In genomic region chr3L:16385880-16386584, dm6 we compare ENCODE assay signal across 1 fruit fly cellular context.
TF ChIP-seq lines count a peak whose summit lies in the region.

Agpat3 (minus strand) TSS chr3L:16385957.
RAF2 (plus strand) TSS chr3L:16386327.

TF ChIP-seq in whole organism, embryonic, 481 proteins besides CTCF, POLR2A, EP300 and RAD21 (continued from another document):
- peak; percentile 10 for TF ChIP-seq slp2 (GFP tag; optimal IDR thresholded peaks at IDR 0.05; lab: Kevin White, UChicago)
- no peak for TF ChIP-seq gce (GFP tag; IDR thresholded peaks at IDR 0.05; lab: Robert Waterston, UW)
- TF ChIP-seq CG10979 (tag; optimal IDR thresholded peaks at IDR 0.05; lab: Kevin White, UChicago) = peak; percentile 8
- TF ChIP-seq CG7271 (tag; optimal IDR thresholded peaks at IDR 0.05; lab: Kevin White, UChicago) = no peak
- TF ChIP-seq CG12219 (GFP tag; optimal IDR thresholded peaks at IDR 0.05; lab: Kevin White, UChicago) = no peak
- peak; percentile 81 for TF ChIP-seq Abd-B (GFP tag; optimal IDR thresholded peaks at IDR 0.05; lab: Kevin White, UChicago)
- peak; percentile 38 for TF ChIP-seq sens (GFP tag; lab: Kevin White, UChicago)
- TF ChIP-seq NFAT (GFP tag; IDR thresholded peaks at IDR 0.05; lab: Robert Waterston, UW) = 0 out of 2 replicates have a peak, but pooled peaks have one; percentile 12
- peak; percentile 72 for TF ChIP-seq CG9797 (GFP tag; optimal IDR thresholded peaks at IDR 0.05; lab: Kevin White, UChicago)
- peak; percentile 52 for TF ChIP-seq E2f1 (GFP tag; IDR thresholded peaks at IDR 0.05; lab: Robert Waterston, UW)
- 0 out of 2 replicates have a peak, but pooled peaks have one; percentile 49 for TF ChIP-seq CG14014 (GFP tag; IDR thresholded peaks at IDR 0.05; lab: Robert Waterston, UW)
- no peak for TF ChIP-seq CG18599 (GFP tag; optimal IDR thresholded peaks at IDR 0.05; lab: Kevin White, UChicago)
- no peak for TF ChIP-seq cwo (GFP tag; optimal IDR thresholded peaks at IDR 0.05; lab: Kevin White, UChicago)
- TF ChIP-seq bigmax (GFP tag; optimal IDR thresholded peaks at IDR 0.05; lab: Kevin White, UChicago) = no peak
- no peak for TF ChIP-seq HLH4C (GFP tag; IDR thresholded peaks at IDR 0.05; lab: Robert Waterston, UW; ENCODE audit: partially characterized antibody)
- peak; percentile 16 for TF ChIP-seq Dad (GFP tag; optimal IDR thresholded peaks at IDR 0.05; lab: Kevin White, UChicago)
- TF ChIP-seq Taf1 (GFP tag; IDR thresholded peaks at IDR 0.05; lab: Robert Waterston, UW) = no peak
- peak; percentile 45 for TF ChIP-seq CG2116 (GFP tag; optimal IDR thresholded peaks at IDR 0.05; lab: Kevin White, UChicago)
- peak; percentile 58 for TF ChIP-seq CG8924 (tag; optimal IDR thresholded peaks at IDR 0.05; lab: Kevin White, UChicago)
- no peak for TF ChIP-seq CG4282 (GFP tag; optimal IDR thresholded peaks at IDR 0.05; lab: Kevin White, UChicago)
- TF ChIP-seq repo (GFP tag; optimal IDR thresholded peaks at IDR 0.05; lab: Kevin White, UChicago) = no peak
- TF ChIP-seq CG17802 (tag; optimal IDR thresholded peaks at IDR 0.05; lab: Kevin White, UChicago) = no peak
- no peak; the same call in 1 of the 2 replicates for TF ChIP-seq CG11247 (GFP tag; IDR thresholded peaks at IDR 0.05; lab: Robert Waterston, UW)
- TF ChIP-seq CoRest (tag; optimal IDR thresholded peaks at IDR 0.05; lab: Kevin White, UChicago) = peak; percentile 75
- peak; percentile 24 for TF ChIP-seq stwl (tag; optimal IDR thresholded peaks at IDR 0.05; lab: Kevin White, UChicago)
- peak; percentile 46 for TF ChIP-seq Dek (tag; optimal IDR thresholded peaks at IDR 0.05; lab: Kevin White, UChicago)
- TF ChIP-seq fru (optimal IDR thresholded peaks at IDR 0.05; lab: Kevin White, UChicago) = no peak
- TF ChIP-seq CG2712 (tag; optimal IDR thresholded peaks at IDR 0.05; lab: Kevin White, UChicago) = peak; percentile 59
- no peak for TF ChIP-seq Bgb (GFP tag; IDR thresholded peaks at IDR 0.05; lab: Robert Waterston, UW; ENCODE audit: partially characterized antibody)
- no peak for TF ChIP-seq cg (GFP tag; optimal IDR thresholded peaks at IDR 0.05; lab: Kevin White, UChicago)
- TF ChIP-seq Doc2 (GFP tag; IDR thresholded peaks at IDR 0.05; lab: Robert Waterston, UW) = no peak
- no peak for TF ChIP-seq grn (GFP tag; optimal IDR thresholded peaks at IDR 0.05; lab: Kevin White, UChicago)
- peak; percentile 47 for TF ChIP-seq CG15514 (GFP tag; optimal IDR thresholded peaks at IDR 0.05; lab: Kevin White, UChicago)
- TF ChIP-seq CG7745 (tag; optimal IDR thresholded peaks at IDR 0.05; lab: Kevin White, UChicago) = peak; percentile 95
- no peak for TF ChIP-seq HHEX (GFP tag; optimal IDR thresholded peaks at IDR 0.05; lab: Kevin White, UChicago)
- TF ChIP-seq Aef1 (GFP tag; IDR thresholded peaks at IDR 0.05; lab: Robert Waterston, UW) = peak; percentile 38
- TF ChIP-seq unpg (GFP tag; optimal IDR thresholded peaks at IDR 0.05; lab: Kevin White, UChicago) = no peak
- no peak for TF ChIP-seq CG11085 (GFP tag; IDR thresholded peaks at IDR 0.05; lab: Robert Waterston, UW)
- peak; percentile 64 for TF ChIP-seq CG1602 (GFP tag; optimal IDR thresholded peaks at IDR 0.05; lab: Kevin White, UChicago)
- TF ChIP-seq Side (GFP tag; optimal IDR thresholded peaks at IDR 0.05; lab: Kevin White, UChicago) = no peak
- no peak for TF ChIP-seq CG3838 (GFP tag; optimal IDR thresholded peaks at IDR 0.05; lab: Kevin White, UChicago)
- TF ChIP-seq Sox100B (GFP tag; optimal IDR thresholded peaks at IDR 0.05; lab: Kevin White, UChicago) = peak; percentile 32
- TF ChIP-seq CG15479 (GFP tag; optimal IDR thresholded peaks at IDR 0.05; lab: Kevin White, UChicago) = no peak
- TF ChIP-seq CG15011 (GFP tag; optimal IDR thresholded peaks at IDR 0.05; lab: Kevin White, UChicago) = peak; percentile 15
- TF ChIP-seq btn (GFP tag; optimal IDR thresholded peaks at IDR 0.05; lab: Kevin White, UChicago) = no peak
- TF ChIP-seq Bdp1 (GFP tag; optimal IDR thresholded peaks at IDR 0.05; lab: Kevin White, UChicago) = no peak
- no peak for TF ChIP-seq cato (GFP tag; optimal IDR thresholded peaks at IDR 0.05; lab: Kevin White, UChicago; ENCODE audit: borderline replicate concordance)
- TF ChIP-seq sima (GFP tag; optimal IDR thresholded peaks at IDR 0.05; lab: Kevin White, UChicago) = no peak
- TF ChIP-seq CG10543 (GFP tag; optimal IDR thresholded peaks at IDR 0.05; lab: Kevin White, UChicago) = no peak
- TF ChIP-seq shn (GFP tag; optimal IDR thresholded peaks at IDR 0.05; lab: Kevin White, UChicago) = no peak
- TF ChIP-seq ftz-f1 (GFP tag; optimal IDR thresholded peaks at IDR 0.05; lab: Kevin White, UChicago) = no peak
- no peak for TF ChIP-seq CG10321 (GFP tag; IDR thresholded peaks at IDR 0.05; lab: Robert Waterston, UW)
- no peak for TF ChIP-seq kah (GFP tag; optimal IDR thresholded peaks at IDR 0.05; lab: Kevin White, UChicago)
- no peak for TF ChIP-seq ro (GFP tag; IDR thresholded peaks at IDR 0.05; lab: Robert Waterston, UW)
- peak; percentile 47 for TF ChIP-seq az2 (GFP tag; optimal IDR thresholded peaks at IDR 0.05; lab: Kevin White, UChicago)
- TF ChIP-seq H15 (GFP tag; IDR thresholded peaks at IDR 0.05; lab: Robert Waterston, UW) = 0 out of 3 replicates have a peak, but pooled peaks have one; percentile 13
- no peak for TF ChIP-seq zf30C (GFP tag; optimal IDR thresholded peaks at IDR 0.05; lab: Kevin White, UChicago)
- TF ChIP-seq CG3726 (GFP tag; IDR thresholded peaks at IDR 0.05; lab: Robert Waterston, UW) = no peak
- TF ChIP-seq CG6683 (GFP tag; optimal IDR thresholded peaks at IDR 0.05; lab: Kevin White, UChicago) = no peak
- no peak for TF ChIP-seq CG15073 (GFP tag; optimal IDR thresholded peaks at IDR 0.05; lab: Kevin White, UChicago)
- no peak for TF ChIP-seq CG3163 (GFP tag; optimal IDR thresholded peaks at IDR 0.05; lab: Kevin White, UChicago)
- no peak for TF ChIP-seq ap (GFP tag; IDR thresholded peaks at IDR 0.05; lab: Robert Waterston, UW)
- peak; percentile 25 for TF ChIP-seq MBD-R2 (GFP tag; IDR thresholded peaks at IDR 0.05; lab: Robert Waterston, UW)
- no peak for TF ChIP-seq Lim3 (GFP tag; IDR thresholded peaks at IDR 0.05; lab: Robert Waterston, UW)
